Worm (Caenorhabditis elegans) whole organism, L1 larva: ENCODE results near the gene B0334.20.
A peak's percentile ranks its signal among the peaks of the same experiment; 100 is the strongest.

Experiments
- C04F5.9 ChIP-seq: sonication (generic microtip); optimal IDR thresholded peaks from 2 replicates; lab custom pipeline; 2016; ENCODE audit warnings: missing genetic modification characterization, missing compliant biosample characterization
- C16A3.4 ChIP-seq: fragments of 150-350 bp; optimal IDR thresholded peaks from 2 replicates; lab custom pipeline; 2014; ENCODE audit warnings: missing biosample characterization, missing genetic modification characterization
- F16B12.6 ChIP-seq: fragments of 150-350 bp; optimal IDR thresholded peaks from 2 replicates; lab custom pipeline; 2014; ENCODE audit warnings: missing biosample characterization, missing genetic modification characterization
- aly-2 ChIP-seq: fragments of 150-350 bp; optimal IDR thresholded peaks from 2 replicates; lab custom pipeline; 2014; ENCODE audit warnings: missing biosample characterization, missing genetic modification characterization
- ama-1 ChIP-seq: fragments of 150-350 bp; optimal IDR thresholded peaks from 2 replicates; lab custom pipeline; 2014
- blmp-1 ChIP-seq: fragments of 150-350 bp; optimal IDR thresholded peaks from 2 replicates; lab custom pipeline; 2014; ENCODE audit warnings: missing biosample characterization, missing genetic modification characterization
- ceh-8 ChIP-seq: fragments of 200-800 bp; sonication (Bioruptor generic); optimal IDR thresholded peaks from 2 replicates; lab custom pipeline; 2018; ENCODE audit warnings: mild to moderate bottlenecking, missing genetic modification characterization, moderate library complexity, missing compliant biosample characterization
- ceh-90 ChIP-seq: sonication (generic microtip); optimal IDR thresholded peaks from 2 replicates; lab custom pipeline; 2016; ENCODE audit warnings: missing genetic modification characterization, missing compliant biosample characterization
- ces-1 ChIP-seq: fragments of 150-350 bp; optimal IDR thresholded peaks from 2 replicates; lab custom pipeline; 2014; ENCODE audit warnings: missing biosample characterization, missing genetic modification reagents, missing genetic modification characterization
- dpl-1 ChIP-seq, 3 experiments: fragments of 150-350 bp in 2 of 3; sonication (generic microtip) in 1 of 3; optimal IDR thresholded peaks; 2 replicates each; lab custom pipeline; 2014 to 2017; ENCODE audit warnings: missing biosample characterization in 3 of 3, missing genetic modification characterization in 3 of 3, missing genetic modification reagents in 3 of 3
- efl-1 ChIP-seq, 4 experiments: fragments of 150-350 bp; optimal IDR thresholded peaks in 3 of 4; peaks in 1 of 4; 1 replicate in 1 of 4; 2 replicates in 3 of 4; lab custom pipeline; 2014; ENCODE audit warnings: missing biosample characterization in 2 of 4, missing genetic modification characterization in 2 of 4, missing genetic modification reagents in 2 of 4
- efl-3 ChIP-seq: fragments of 200-800 bp; sonication (Bioruptor generic); optimal IDR thresholded peaks from 2 replicates; lab custom pipeline; 2018; ENCODE audit warnings: mild to moderate bottlenecking, missing genetic modification characterization, missing compliant biosample characterization
- egl-13 ChIP-seq: sonication (generic microtip); optimal IDR thresholded peaks from 2 replicates; lab custom pipeline; 2016; ENCODE audit warnings: missing genotype, missing genetic modification reagents, missing genetic modification characterization, missing compliant biosample characterization
- egl-27 ChIP-seq, 2 experiments: fragments of 150-350 bp in 1 of 2; sonication (generic microtip); optimal IDR thresholded peaks; 3 replicates each; lab custom pipeline; 2017 to 2018; ENCODE audit warnings: missing biosample characterization in 2 of 2, missing genetic modification characterization in 2 of 2, missing genetic modification reagents in 2 of 2
- elt-3 ChIP-seq, 6 experiments: fragments of 150-350 bp in 1 of 6; sonication (generic microtip); optimal IDR thresholded peaks; 2 replicates each; lab custom pipeline; 2017 to 2018; ENCODE audit warnings: missing biosample characterization in 6 of 6, missing genetic modification characterization in 6 of 6, inconsistent platforms in 1 of 6
- fkh-4 ChIP-seq: sonication (generic microtip); optimal IDR thresholded peaks from 2 replicates; lab custom pipeline; 2016; ENCODE audit warnings: missing compliant biosample characterization, missing genetic modification characterization, borderline replicate concordance
- fkh-8 ChIP-seq: sonication (generic microtip); optimal IDR thresholded peaks from 2 replicates; lab custom pipeline; 2016; ENCODE audit warnings: mild to moderate bottlenecking, missing genetic modification characterization, missing compliant biosample characterization
- hlh-17 ChIP-seq: fragments of 200-800 bp; sonication (Bioruptor generic); optimal IDR thresholded peaks from 2 replicates; lab custom pipeline; 2018; ENCODE audit warnings: missing genetic modification characterization, mild to moderate bottlenecking, missing compliant biosample characterization, moderate library complexity, borderline replicate concordance
- hlh-4 ChIP-seq: sonication (generic microtip); optimal IDR thresholded peaks from 2 replicates; lab custom pipeline; 2016; ENCODE audit warnings: mild to moderate bottlenecking, missing genetic modification characterization, missing compliant biosample characterization
- hpl-2 ChIP-seq: fragments of 150-350 bp; optimal IDR thresholded peaks from 2 replicates; lab custom pipeline; 2014; ENCODE audit warnings: missing biosample characterization, missing genetic modification reagents, missing genetic modification characterization
- irx-1 ChIP-seq: sonication (generic microtip); optimal IDR thresholded peaks from 2 replicates; lab custom pipeline; 2016; ENCODE audit warnings: missing genetic modification characterization, missing compliant biosample characterization
- isw-1 ChIP-seq: fragments of 200-800 bp; sonication (Bioruptor generic); IDR thresholded peaks from 2 replicates; pipeline ENCODE4 v1.3.6; 2022; ENCODE audit warnings: missing genetic modification characterization, missing compliant biosample characterization
- lin-14 ChIP-seq: fragments of 200-800 bp; sonication (Bioruptor generic); optimal IDR thresholded peaks from 2 replicates; lab custom pipeline; 2018; ENCODE audit warnings: mild to moderate bottlenecking, missing genetic modification characterization, moderate library complexity, missing compliant biosample characterization
- lin-15B ChIP-seq: fragments of 150-350 bp; sonication (generic microtip); optimal IDR thresholded peaks from 3 replicates; lab custom pipeline; 2014; ENCODE audit warnings: missing biosample characterization, missing genetic modification characterization
- lin-35 ChIP-seq, 2 experiments: fragments of 150-350 bp; optimal IDR thresholded peaks; 2 replicates each; lab custom pipeline; 2014; ENCODE audit warnings: missing biosample characterization in 2 of 2, missing genetic modification characterization in 2 of 2, missing genetic modification reagents in 2 of 2
- lin-39 ChIP-seq: fragments of 150-350 bp; optimal IDR thresholded peaks from 2 replicates; lab custom pipeline; 2014; ENCODE audit warnings: missing biosample characterization, missing genetic modification reagents, missing genetic modification characterization
- lir-3 ChIP-seq: sonication (generic microtip); optimal IDR thresholded peaks from 2 replicates; lab custom pipeline; 2016; ENCODE audit warnings: mild to moderate bottlenecking, missing genetic modification characterization, moderate library complexity, missing compliant biosample characterization; ENCODE audit not compliant: poor library complexity
- lsy-2 ChIP-seq, 2 experiments: fragments of 150-350 bp; optimal IDR thresholded peaks; 2 replicates each; lab custom pipeline; 2014; ENCODE audit warnings: missing biosample characterization in 2 of 2, missing genetic modification characterization in 2 of 2
- mdl-1 ChIP-seq, 2 experiments: fragments of 150-350 bp; optimal IDR thresholded peaks; 2 replicates each; lab custom pipeline; 2014 to 2017; ENCODE audit warnings: missing biosample characterization in 2 of 2, missing genetic modification characterization in 2 of 2, inconsistent platforms in 1 of 2
- mef-2 ChIP-seq: fragments of 150-350 bp; optimal IDR thresholded peaks from 2 replicates; lab custom pipeline; 2014; ENCODE audit warnings: missing biosample characterization, missing genetic modification characterization
- mep-1 ChIP-seq: fragments of 150-350 bp; optimal IDR thresholded peaks from 2 replicates; lab custom pipeline; 2014; ENCODE audit warnings: missing biosample characterization, missing genetic modification characterization
- nhr-11 ChIP-seq: fragments of 150-350 bp; optimal IDR thresholded peaks from 2 replicates; lab custom pipeline; 2014; ENCODE audit warnings: missing biosample characterization, missing genetic modification characterization
- nhr-12 ChIP-seq: sonication (generic microtip); optimal IDR thresholded peaks from 2 replicates; lab custom pipeline; 2017; ENCODE audit warnings: missing biosample characterization, missing genetic modification characterization
- nhr-237 ChIP-seq: fragments of 150-350 bp; optimal IDR thresholded peaks from 2 replicates; lab custom pipeline; 2014; ENCODE audit warnings: missing biosample characterization, missing genetic modification characterization
- nhr-28 ChIP-seq: fragments of 150-350 bp; optimal IDR thresholded peaks from 2 replicates; lab custom pipeline; 2014; ENCODE audit warnings: missing biosample characterization, missing genetic modification characterization
- nhr-47 ChIP-seq: sonication (generic microtip); optimal IDR thresholded peaks from 2 replicates; lab custom pipeline; 2016; ENCODE audit warnings: mild to moderate bottlenecking, missing genetic modification characterization, moderate library complexity, missing compliant biosample characterization
- nhr-85 ChIP-seq: sonication (generic microtip); peaks from one replicate; lab custom pipeline; 2016; ENCODE audit warnings: missing genetic modification characterization, inconsistent platforms, missing compliant biosample characterization
- pag-3 ChIP-seq: sonication (generic microtip); optimal IDR thresholded peaks from 2 replicates; lab custom pipeline; 2017; ENCODE audit warnings: missing genetic modification characterization, mild to moderate bottlenecking, missing compliant biosample characterization, antibody characterized with exemption, borderline replicate concordance; ENCODE audit not compliant: insufficient read depth
- pqm-1 ChIP-seq: sonication (generic microtip); optimal IDR thresholded peaks from 3 replicates; lab custom pipeline; 2017; ENCODE audit warnings: missing biosample characterization, missing genetic modification characterization
- skn-1 ChIP-seq: fragments of 150-350 bp; optimal IDR thresholded peaks from 2 replicates; lab custom pipeline; 2014; ENCODE audit warnings: missing biosample characterization, missing genetic modification characterization
- snpc-4 ChIP-seq: fragments of 150-350 bp; optimal IDR thresholded peaks from 2 replicates; lab custom pipeline; 2014; ENCODE audit warnings: missing biosample characterization, missing genetic modification characterization
- sox-4 ChIP-seq: sonication (generic microtip); optimal IDR thresholded peaks from 2 replicates; lab custom pipeline; 2016; ENCODE audit warnings: missing genetic modification characterization, missing compliant biosample characterization
- swsn-7 ChIP-seq: sonication (generic microtip); optimal IDR thresholded peaks from 2 replicates; lab custom pipeline; 2016; ENCODE audit warnings: missing genetic modification characterization, missing compliant biosample characterization
- tbx-2 ChIP-seq: sonication (generic microtip); optimal IDR thresholded peaks from 2 replicates; lab custom pipeline; 2016; ENCODE audit warnings: missing genetic modification characterization, missing compliant biosample characterization
- tlp-1 ChIP-seq: fragments of 150-350 bp; optimal IDR thresholded peaks from 2 replicates; lab custom pipeline; 2014; ENCODE audit warnings: missing biosample characterization, missing genetic modification characterization
- unc-30 ChIP-seq: sonication (generic microtip); optimal IDR thresholded peaks from 2 replicates; lab custom pipeline; 2017; ENCODE audit warnings: missing biosample characterization, missing genetic modification characterization
- unc-86 ChIP-seq: sonication (generic microtip); optimal IDR thresholded peaks from 2 replicates; lab custom pipeline; 2016; ENCODE audit warnings: missing genetic modification characterization, missing compliant biosample characterization
- vab-15 ChIP-seq: sonication (generic microtip); optimal IDR thresholded peaks from 2 replicates; lab custom pipeline; 2017; ENCODE audit warnings: missing genotype, mild to moderate bottlenecking, missing genetic modification characterization, missing compliant biosample characterization
- xbp-1 ChIP-seq: sonication (generic microtip); optimal IDR thresholded peaks from 2 replicates; lab custom pipeline; 2016; ENCODE audit warnings: missing genetic modification characterization, missing compliant biosample characterization
- ztf-11 ChIP-seq, 2 experiments: sonication (generic microtip); optimal IDR thresholded peaks; 2 replicates each; lab custom pipeline; 2016 to 2017; ENCODE audit warnings: missing genetic modification characterization in 2 of 2, missing biosample characterization in 1 of 2, missing compliant biosample characterization in 1 of 2
- ztf-4 ChIP-seq: fragments of 150-350 bp; optimal IDR thresholded peaks from 2 replicates; lab custom pipeline; 2014; ENCODE audit warnings: missing biosample characterization, missing genetic modification characterization

Gene B0334.20

ce11 chrII:11545299-11545951 lies 45.2 kb upstream of the B0334.20 start, which contains the start of gene dnj-13 (continued):
- TF ChIP-seq unc-30 (tag; lab: Kevin White, UChicago): peak; percentile 10
- TF ChIP-seq nhr-28 (tag; lab: Kevin White, UChicago): no peak
- peak; percentile 80 for TF ChIP-seq snpc-4
- peak; percentile 98 for TF ChIP-seq egl-13 (tag; lab: Kevin White, UChicago)
- peak; percentile 99 for TF ChIP-seq fkh-8 (tag; lab: Kevin White, UChicago)
- peak in 1 of 2 experiments; percentile 88 for TF ChIP-seq ztf-11 (tag; optimal IDR thresholded peaks at IDR 0.05; lab: Kevin White, UChicago)
- TF ChIP-seq lin-15B (tag; lab: Kevin White, UChicago): peak; percentile 84
- peak; percentile 98 for TF ChIP-seq nhr-47
- peak; percentile 22 for TF ChIP-seq hpl-2 (GFP tag; lab: Kevin White, UChicago)
- TF ChIP-seq efl-1 (optimal IDR thresholded peaks at IDR 0.05; lab: Kevin White, UChicago): peak; percentile 80 to 83
- TF ChIP-seq efl-1 (GFP tag; optimal IDR thresholded peaks at IDR 0.05 in 1 of 2; lab: Kevin White, UChicago): peak; percentile 75 to 98
- TF ChIP-seq skn-1 (tag; lab: Kevin White, UChicago): peak; percentile 93
- peak; percentile 99 for TF ChIP-seq swsn-7 (tag; lab: Kevin White, UChicago)
- TF ChIP-seq ztf-4: peak; percentile 95
- no peak for TF ChIP-seq pag-3 (tag; lab: Kevin White, UChicago)
- TF ChIP-seq C04F5.9: peak; percentile 86
- TF ChIP-seq xbp-1 (tag; lab: Kevin White, UChicago): peak; percentile 96
- TF ChIP-seq ama-1 (lab: Kevin White, UChicago): peak; percentile 0
- TF ChIP-seq fkh-4 (tag; lab: Kevin White, UChicago): peak; percentile 55
- peak; percentile 45 for TF ChIP-seq tlp-1
- peak; percentile 93 for TF ChIP-seq irx-1 (tag; lab: Kevin White, UChicago)
- TF ChIP-seq lin-35 (GFP tag; optimal IDR thresholded peaks at IDR 0.05; lab: Kevin White, UChicago): peak; percentile 85 to 89
- peak; percentile 92 for TF ChIP-seq nhr-237 (tag; lab: Kevin White, UChicago)
- TF ChIP-seq egl-27 (tag; optimal IDR thresholded peaks at IDR 0.05; lab: Kevin White, UChicago): no peak
- TF ChIP-seq F16B12.6: peak; percentile 27
- peak; percentile 85 for TF ChIP-seq lir-3 (tag; lab: Kevin White, UChicago)
- no peak for TF ChIP-seq ces-1 (GFP tag; lab: Kevin White, UChicago)
- peak; percentile 95 for TF ChIP-seq unc-86
- TF ChIP-seq ceh-8 (GFP tag; lab: Kevin White, UChicago): peak; percentile 91
- TF ChIP-seq vab-15: peak; percentile 67
- TF ChIP-seq aly-2: peak; percentile 74
- TF ChIP-seq lsy-2 (tag; optimal IDR thresholded peaks at IDR 0.05; lab: Kevin White, UChicago): peak; percentile 91
- TF ChIP-seq lin-14: peak; percentile 99
- peak; percentile 87 for TF ChIP-seq blmp-1 (tag; lab: Kevin White, UChicago)
- TF ChIP-seq lin-39: peak; percentile 77
- peak; percentile 30 for TF ChIP-seq ceh-90 (tag; lab: Kevin White, UChicago)
- no peak for TF ChIP-seq pqm-1 (tag; lab: Kevin White, UChicago)
- TF ChIP-seq efl-3: peak; percentile 62
- peak in 1 of 2 experiments; percentile 92 for TF ChIP-seq mdl-1 (tag; optimal IDR thresholded peaks at IDR 0.05; lab: Kevin White, UChicago)
- peak; percentile 91 for TF ChIP-seq C16A3.4 (tag; lab: Kevin White, UChicago)
- TF ChIP-seq mef-2 (tag; lab: Kevin White, UChicago): peak; percentile 40
- no peak for TF ChIP-seq hlh-4 (tag; lab: Kevin White, UChicago)
- TF ChIP-seq elt-3 (tag; optimal IDR thresholded peaks at IDR 0.05; lab: Kevin White, UChicago): peak in 3 of 6 experiments; percentile 79 to 93 (median 85)
- TF ChIP-seq dpl-1 (GFP tag; optimal IDR thresholded peaks at IDR 0.05; lab: Kevin White, UChicago): peak; percentile 74 to 81 (median 79)
- peak; percentile 98 for TF ChIP-seq mep-1 (tag; lab: Kevin White, UChicago)
- peak; percentile 78 for TF ChIP-seq nhr-11 (tag; lab: Kevin White, UChicago)
- peak; percentile 98 for TF ChIP-seq nhr-85
- TF ChIP-seq tbx-2 (tag; lab: Kevin White, UChicago): peak; percentile 95
- peak; percentile 83 for TF ChIP-seq sox-4
- TF ChIP-seq isw-1: peak; percentile 95
- no peak for TF ChIP-seq hlh-17
- TF ChIP-seq nhr-12 (tag; lab: Kevin White, UChicago): no peak
